Fruit fly (Drosophila melanogaster) whole organism, embryonic: ENCODE measurements around the gene CG18473.
A peak's percentile ranks its signal among the peaks of the same experiment; 100 is the strongest.

Experiments
- Adf1 ChIP-seq: fragments of 200-800 bp; sonication (Bioruptor generic); IDR thresholded peaks from 2 replicates; pipeline ENCODE4 v1.3.6; 2022; ENCODE audit warnings: missing biosample characterization, missing genetic modification characterization
- Awh ChIP-seq: fragments of 200-800 bp; sonication (Bioruptor generic); IDR thresholded peaks from 2 replicates; pipeline ENCODE4, ENCODE4 v1.3.6; 2022; ENCODE audit warnings: missing biosample characterization, missing genetic modification characterization
- Bdp1 ChIP-seq: fragments of 200-800 bp; sonication (Bioruptor generic); optimal IDR thresholded peaks from 3 replicates; lab custom pipeline; 2016; ENCODE audit warnings: missing biosample characterization, missing genetic modification characterization
- CG11456 ChIP-seq: fragments of 200-800 bp; sonication (Bioruptor generic); IDR thresholded peaks from 3 replicates; pipeline ENCODE4 v1.3.6; 2022; ENCODE audit warnings: missing biosample characterization, missing genetic modification characterization
- CG11504 ChIP-seq: fragments of 200-800 bp; sonication (Bioruptor generic); optimal IDR thresholded peaks from 3 replicates; lab custom pipeline; 2019; ENCODE audit warnings: missing biosample characterization, mild to moderate bottlenecking, missing genetic modification characterization, moderate library complexity
- CG12391 ChIP-seq: fragments of 200-800 bp; sonication (Bioruptor generic); optimal IDR thresholded peaks from 3 replicates; lab custom pipeline; 2018; ENCODE audit warnings: missing biosample characterization, mild to moderate bottlenecking, missing genetic modification characterization, moderate library complexity
- CG13296 ChIP-seq: fragments of 200-800 bp; sonication (Bioruptor generic); optimal IDR thresholded peaks from 3 replicates; lab custom pipeline; 2018; ENCODE audit warnings: missing biosample characterization, mild to moderate bottlenecking, missing genetic modification characterization
- CG1529 ChIP-seq: fragments of 200-800 bp; sonication (Bioruptor generic); optimal IDR thresholded peaks from 3 replicates; lab custom pipeline; 2018; ENCODE audit warnings: missing biosample characterization, missing genetic modification characterization
- CG15514 ChIP-seq: fragments of 200-800 bp; sonication (Bioruptor generic); optimal IDR thresholded peaks from 3 replicates; lab custom pipeline; 2017; ENCODE audit warnings: missing biosample characterization, missing genetic modification characterization, mild to moderate bottlenecking, moderate library complexity, missing genetic modification reagents
- CG16779 ChIP-seq: fragments of 200-800 bp; sonication (Bioruptor generic); IDR thresholded peaks from 2 replicates; pipeline ENCODE4 v1.3.6; 2022; ENCODE audit warnings: missing biosample characterization, missing genetic modification characterization
- CG18764 ChIP-seq: fragments of 200-800 bp; sonication (Bioruptor generic); optimal IDR thresholded peaks from 3 replicates; lab custom pipeline; 2016; ENCODE audit warnings: missing biosample characterization, missing genetic modification characterization
- CG33213 ChIP-seq: fragments of 200-800 bp; sonication (Bioruptor generic); optimal IDR thresholded peaks from 3 replicates; lab custom pipeline; 2016; ENCODE audit warnings: missing biosample characterization, missing genetic modification characterization
- CG43689 ChIP-seq: fragments of 200-800 bp; sonication (Bioruptor generic); IDR thresholded peaks from 2 replicates; pipeline ENCODE4 v1.3.6; 2022; ENCODE audit warnings: missing biosample characterization, missing genetic modification characterization
- CG6254 ChIP-seq: fragments of 200-800 bp; sonication (Bioruptor generic); optimal IDR thresholded peaks from 3 replicates; lab custom pipeline; 2017; ENCODE audit warnings: mild to moderate bottlenecking, missing biosample characterization, missing genetic modification reagents, missing genetic modification characterization
- CG6854 ChIP-seq: fragments of 200-800 bp; sonication (Bioruptor generic); optimal IDR thresholded peaks from 3 replicates; lab custom pipeline; 2017; ENCODE audit warnings: missing biosample characterization, mild to moderate bottlenecking, missing genetic modification characterization
- CG7556 ChIP-seq: fragments of 200-800 bp; sonication (Bioruptor generic); optimal IDR thresholded peaks from 2 replicates; lab custom pipeline; 2017; ENCODE audit warnings: missing biosample characterization, mild to moderate bottlenecking, missing genetic modification characterization
- CG7786 ChIP-seq: fragments of 200-800 bp; sonication (Bioruptor generic); optimal IDR thresholded peaks from 2 replicates; lab custom pipeline; 2016; ENCODE audit warnings: missing biosample characterization, missing genetic modification characterization
- CG7839 ChIP-seq: fragments of 200-800 bp; sonication (Bioruptor generic); optimal IDR thresholded peaks from 3 replicates; lab custom pipeline; 2018; ENCODE audit warnings: missing biosample characterization, mild to moderate bottlenecking, missing genetic modification characterization, moderate library complexity
- Dek ChIP-seq: fragments of 200-800 bp; sonication (Bioruptor generic); optimal IDR thresholded peaks from 3 replicates; lab custom pipeline; 2019; ENCODE audit warnings: missing biosample characterization, mild to moderate bottlenecking, missing genetic modification characterization, moderate library complexity
- ERR ChIP-seq: fragments of 200-800 bp; sonication (Bioruptor generic); optimal IDR thresholded peaks from 2 replicates; lab custom pipeline; 2016; ENCODE audit warnings: missing biosample characterization, missing genetic modification characterization
- Fer1 ChIP-seq: fragments of 200-800 bp; sonication (Bioruptor generic); optimal IDR thresholded peaks from 2 replicates; lab custom pipeline; 2017; ENCODE audit warnings: missing biosample characterization, mild to moderate bottlenecking, missing genetic modification characterization
- Hr3 ChIP-seq: fragments of 200-800 bp; sonication (Bioruptor generic); optimal IDR thresholded peaks from 3 replicates; lab custom pipeline; 2016; ENCODE audit warnings: missing biosample characterization, missing genetic modification characterization
- Jarid2 ChIP-seq: fragments of 200-800 bp; sonication (Bioruptor generic); optimal IDR thresholded peaks from 3 replicates; lab custom pipeline; 2017; ENCODE audit warnings: mild to moderate bottlenecking, missing biosample characterization, missing genetic modification reagents, missing genetic modification characterization
- NC2α ChIP-seq: fragments of 200-800 bp; sonication (Bioruptor generic); optimal IDR thresholded peaks from 2 replicates; lab custom pipeline; 2016; ENCODE audit warnings: missing biosample characterization, missing genetic modification characterization
- NC2β ChIP-seq: fragments of 200-800 bp; sonication (Bioruptor generic); optimal IDR thresholded peaks from 2 replicates; lab custom pipeline; 2016; ENCODE audit warnings: missing biosample characterization, missing genetic modification characterization
- Nf-YB ChIP-seq: fragments of 200-800 bp; sonication (Bioruptor generic); optimal IDR thresholded peaks from 3 replicates; lab custom pipeline; 2019; ENCODE audit warnings: missing biosample characterization, mild to moderate bottlenecking, missing genetic modification characterization, moderate library complexity
- Oli ChIP-seq: fragments of 200-800 bp; sonication (Bioruptor generic); optimal IDR thresholded peaks from 2 replicates; lab custom pipeline; 2018; ENCODE audit warnings: missing biosample characterization, mild to moderate bottlenecking, missing genetic modification characterization, moderate library complexity
- Rfx ChIP-seq: fragments of 200-800 bp; sonication (Bioruptor generic); IDR thresholded peaks from 2 replicates; pipeline ENCODE4 v1.3.6; 2022; ENCODE audit warnings: missing biosample characterization, missing genetic modification characterization
- Sry-δ ChIP-seq: fragments of 200-800 bp; sonication (Bioruptor generic); optimal IDR thresholded peaks from 2 replicates; lab custom pipeline; 2016; ENCODE audit warnings: missing biosample characterization, missing genetic modification characterization
- Stat92E ChIP-seq, 3 experiments: fragments of >200 bp in 2 of 3; fragments of 200-800 bp in 1 of 3; sonication (Bioruptor generic) in 1 of 3; optimal IDR thresholded peaks; 2 replicates each; lab custom pipeline; 2017 to 2019; ENCODE audit warnings: missing biosample characterization in 3 of 3, missing genetic modification characterization in 3 of 3, mild to moderate bottlenecking in 1 of 3, moderate library complexity in 1 of 3
- ab ChIP-seq: fragments of 200-800 bp; sonication (Bioruptor generic); optimal IDR thresholded peaks from 2 replicates; lab custom pipeline; 2016; ENCODE audit warnings: missing biosample characterization, missing genetic modification characterization
- abd-A ChIP-seq: fragments of 200-800 bp; sonication (Bioruptor generic); optimal IDR thresholded peaks from 3 replicates; lab custom pipeline; 2019; ENCODE audit warnings: missing biosample characterization, mild to moderate bottlenecking, missing genetic modification characterization, moderate library complexity
- ac ChIP-seq: fragments of 200-800 bp; sonication (Bioruptor generic); optimal IDR thresholded peaks from 3 replicates; lab custom pipeline; 2017; ENCODE audit warnings: missing biosample characterization, mild to moderate bottlenecking, missing genetic modification characterization
- ato ChIP-seq: fragments of 200-800 bp; sonication (Bioruptor generic); IDR thresholded peaks from 2 replicates; pipeline ENCODE4 v1.3.6; 2022; ENCODE audit warnings: missing biosample characterization, missing genetic modification characterization; ENCODE audit not compliant: partially characterized antibody
- bab2 ChIP-seq: fragments of 200-800 bp; sonication (Bioruptor generic); optimal IDR thresholded peaks from 2 replicates; lab custom pipeline; 2016; ENCODE audit warnings: missing biosample characterization, missing genetic modification characterization
- bigmax ChIP-seq: fragments of 200-800 bp; sonication (Bioruptor generic); optimal IDR thresholded peaks from 2 replicates; lab custom pipeline; 2018; ENCODE audit warnings: missing biosample characterization, mild to moderate bottlenecking, missing genetic modification characterization
- bsh ChIP-seq, 2 experiments: fragments of 200-800 bp; sonication (Bioruptor generic); optimal IDR thresholded peaks; 2 replicates each; lab custom pipeline; 2017 to 2018; ENCODE audit warnings: mild to moderate bottlenecking in 2 of 2, missing biosample characterization in 2 of 2, missing genetic modification characterization in 2 of 2, moderate library complexity in 1 of 2
- btn ChIP-seq: fragments of 200-800 bp; sonication (Bioruptor generic); optimal IDR thresholded peaks from 2 replicates; lab custom pipeline; 2016; ENCODE audit warnings: missing biosample characterization, missing genetic modification characterization
- cg ChIP-seq: fragments of 200-800 bp; sonication (Bioruptor generic); optimal IDR thresholded peaks from 3 replicates; lab custom pipeline; 2019; ENCODE audit warnings: missing biosample characterization, mild to moderate bottlenecking, missing genetic modification characterization, moderate library complexity
- chm ChIP-seq: fragments of 200-800 bp; sonication (Bioruptor generic); IDR thresholded peaks from 2 replicates; pipeline ENCODE4 v1.3.6; 2022; ENCODE audit warnings: missing biosample characterization, missing genetic modification characterization
- da ChIP-seq: fragments of 200-800 bp; sonication (Bioruptor generic); optimal IDR thresholded peaks from 2 replicates; lab custom pipeline; 2016; ENCODE audit warnings: missing biosample characterization, missing genetic modification characterization
- dimm ChIP-seq: fragments of 200-800 bp; sonication (Bioruptor generic); IDR thresholded peaks from 2 replicates; pipeline ENCODE4 v1.3.6; 2022; ENCODE audit warnings: missing biosample characterization, missing genetic modification characterization
- gcm ChIP-seq: fragments of 200-800 bp; sonication (Bioruptor generic); optimal IDR thresholded peaks from 2 replicates; lab custom pipeline; 2019; ENCODE audit warnings: missing biosample characterization, mild to moderate bottlenecking, missing genetic modification characterization, moderate library complexity
- kay ChIP-seq: fragments of 200-800 bp; sonication (Bioruptor generic); optimal IDR thresholded peaks from 2 replicates; lab custom pipeline; 2016; ENCODE audit warnings: missing biosample characterization, missing genetic modification characterization
- lab ChIP-seq: fragments of 200-800 bp; sonication (Bioruptor generic); optimal IDR thresholded peaks from 3 replicates; lab custom pipeline; 2017; ENCODE audit warnings: missing biosample characterization, missing genetic modification characterization, mild to moderate bottlenecking, moderate library complexity, missing genetic modification reagents
- nerfin-2 ChIP-seq: fragments of 200-800 bp; sonication (Bioruptor generic); IDR thresholded peaks from 2 replicates; pipeline ENCODE4 v1.3.6; 2022; ENCODE audit warnings: missing biosample characterization, missing genetic modification characterization; ENCODE audit not compliant: partially characterized antibody
- org-1 ChIP-seq: fragments of 200-800 bp; sonication (Bioruptor generic); optimal IDR thresholded peaks from 2 replicates; lab custom pipeline; 2017; ENCODE audit warnings: missing biosample characterization, missing genetic modification characterization
- pb ChIP-seq: fragments of 200-800 bp; sonication (Bioruptor generic); optimal IDR thresholded peaks from 3 replicates; lab custom pipeline; 2016; ENCODE audit warnings: missing biosample characterization, missing genetic modification characterization
- repo ChIP-seq: fragments of 200-800 bp; sonication (Bioruptor generic); optimal IDR thresholded peaks from 2 replicates; lab custom pipeline; 2016; ENCODE audit warnings: missing biosample characterization, missing genetic modification characterization
- slou ChIP-seq: fragments of 200-800 bp; sonication (Bioruptor generic); optimal IDR thresholded peaks from 3 replicates; lab custom pipeline; 2016; ENCODE audit warnings: missing biosample characterization, missing genetic modification characterization
- wor ChIP-seq: fragments of 200-800 bp; sonication (Bioruptor generic); IDR thresholded peaks from 2 replicates; pipeline ENCODE4 v1.3.6; 2022; ENCODE audit warnings: missing biosample characterization, missing genetic modification characterization

Gene CG18473

dm6 chr3R:9370413-9370812 lies 7.3 kb downstream of the CG18473 start (continued):
- TF ChIP-seq org-1 (GFP tag; lab: Kevin White, UChicago) (peak; percentile 23), CG16779 (GFP tag; lab: Robert Waterston, UW) (no peak), abd-A (tag; lab: Kevin White, UChicago) (no peak), bigmax (GFP tag; lab: Kevin White, UChicago) (no peak), ERR (peak; percentile 48), CG13296 (GFP tag; lab: Kevin White, UChicago) (peak; percentile 72), CG15514 (peak; percentile 28), CG7556 (peak; percentile 50), repo (GFP tag; lab: Kevin White, UChicago) (no peak), CG18764 (GFP tag; lab: Kevin White, UChicago) (no peak), btn (GFP tag; lab: Kevin White, UChicago) (no peak), cg (GFP tag; lab: Kevin White, UChicago) (no peak), wor (GFP tag; lab: Robert Waterston, UW) (no peak), NC2α (no peak), CG11504 (tag; lab: Kevin White, UChicago) (peak; percentile 72), Dek (tag; lab: Kevin White, UChicago) (peak; percentile 30), CG11456 (GFP tag; lab: Robert Waterston, UW) (no peak), NC2β (GFP tag; lab: Kevin White, UChicago) (no peak), Nf-YB (GFP tag; lab: Kevin White, UChicago) (peak; percentile 24), slou (GFP tag; lab: Kevin White, UChicago) (peak; percentile 5), Adf1 (no peak), lab (GFP tag; lab: Kevin White, UChicago) (peak; percentile 73), ato (GFP tag; lab: Robert Waterston, UW) (no peak), CG43689 (peak; percentile 48; the same call in 1 of the 2 replicates), kay (GFP tag; lab: Kevin White, UChicago) (no peak), ab (GFP tag; lab: Kevin White, UChicago) (no peak), Bdp1 (GFP tag; lab: Kevin White, UChicago) (no peak), CG6254 (GFP tag; lab: Kevin White, UChicago) (no peak), CG7786 (GFP tag; lab: Kevin White, UChicago) (peak; percentile 48), CG1529 (GFP tag; lab: Kevin White, UChicago) (no peak), Jarid2 (GFP tag; lab: Kevin White, UChicago) (no peak), bab2 (GFP tag; lab: Kevin White, UChicago) (peak; percentile 17), Hr3 (GFP tag; lab: Kevin White, UChicago) (peak; percentile 44), CG7839 (peak; percentile 60), bsh (GFP tag; optimal IDR thresholded peaks at IDR 0.05; lab: Kevin White, UChicago) (no peak), Stat92E (GFP tag; optimal IDR thresholded peaks at IDR 0.05; lab: Kevin White, UChicago) (no peak), CG12391 (peak; percentile 58), gcm (GFP tag; lab: Kevin White, UChicago) (no peak), pb (GFP tag; lab: Kevin White, UChicago) (no peak), CG33213 (GFP tag; lab: Kevin White, UChicago) (no peak), CG6854 (GFP tag; lab: Kevin White, UChicago) (peak; percentile 22), Oli (tag; lab: Kevin White, UChicago) (peak; percentile 32), ac (GFP tag; lab: Kevin White, UChicago) (no peak), chm (GFP tag; lab: Robert Waterston, UW) (no peak), da (GFP tag; lab: Kevin White, UChicago) (no peak), Fer1 (GFP tag; lab: Kevin White, UChicago) (peak; percentile 72), Sry-δ (no peak), dimm (GFP tag; lab: Robert Waterston, UW) (no peak), Rfx (GFP tag; lab: Robert Waterston, UW) (peak; percentile 81; the same call in 1 of the 2 replicates), Awh (GFP tag; lab: Robert Waterston, UW) (no peak), nerfin-2 (GFP tag; lab: Robert Waterston, UW) (no peak)
